Worm (Caenorhabditis elegans): Measurements from ENCODE around the gene F58E6.6.

F58E6.6 gene

DNA sequence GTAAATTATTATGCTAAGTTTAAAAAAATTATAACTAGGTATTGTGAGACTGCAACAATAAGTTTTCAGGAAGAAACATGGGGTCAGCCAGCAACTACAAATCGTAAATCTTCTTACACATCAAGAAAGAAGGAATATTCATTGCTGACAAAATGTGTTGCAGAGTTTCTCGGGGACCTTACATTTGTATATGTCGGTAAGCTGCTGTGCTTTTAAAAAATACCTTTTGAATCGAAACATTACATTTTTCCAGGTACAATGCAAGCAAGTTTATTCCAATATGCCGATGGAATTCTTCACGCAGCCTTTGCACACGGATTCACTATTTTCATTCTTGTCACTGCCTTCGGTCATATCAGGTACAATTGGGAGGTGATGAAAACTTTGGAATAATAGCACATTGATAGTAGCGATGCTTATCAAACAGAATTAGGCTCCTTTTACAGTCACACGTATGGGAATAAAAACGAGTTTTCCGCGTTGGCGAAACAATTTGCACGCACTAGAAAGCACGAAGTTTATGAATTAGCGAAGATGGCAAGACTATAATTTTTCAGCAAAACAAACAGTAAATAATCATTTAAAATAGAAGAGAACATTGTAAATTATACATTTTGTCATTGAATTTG, 14.6 kb downstream of the F58E6.6 start:
- TF ChIP-seq ceh-14 (tag; optimal IDR thresholded peaks at IDR 0.05): no peak
- TF ChIP-seq ceh-9 (tag; optimal IDR thresholded peaks at IDR 0.05): no peak

DNA sequence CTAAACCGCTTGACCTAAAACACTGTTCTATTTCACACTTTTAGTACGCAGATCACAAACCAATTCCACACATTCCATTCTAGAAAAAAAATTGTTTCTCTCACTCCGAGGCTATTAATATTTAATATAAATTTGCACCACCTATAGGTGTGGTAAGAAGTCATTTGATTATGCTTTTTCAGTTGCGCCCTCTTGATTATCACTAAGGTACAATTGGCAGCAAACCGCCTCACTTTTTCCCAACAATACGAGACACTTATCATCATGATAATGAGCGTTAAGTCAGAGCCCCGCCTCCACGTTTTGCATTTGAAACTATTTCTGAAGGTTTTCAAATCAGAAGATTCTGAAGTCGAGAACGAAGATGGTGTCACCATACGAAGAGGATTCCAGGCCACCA, 15.5 kb downstream of the F58E6.6 start, which contains the start of gene aqp-4:
Gene aqp-4 (plus strand): TSS at position 270 of the 400 bp plus-strand sequence.
- TF ChIP-seq npax-4 (tag; optimal IDR thresholded peaks at IDR 0.05): no peak
- TF ChIP-seq ref-2 (tag; optimal IDR thresholded peaks at IDR 0.05): no peak
- TF ChIP-seq pat-9 (tag; optimal IDR thresholded peaks at IDR 0.05): no peak
- no peak for TF ChIP-seq pqm-1 (tag; optimal IDR thresholded peaks at IDR 0.05)

DNA sequence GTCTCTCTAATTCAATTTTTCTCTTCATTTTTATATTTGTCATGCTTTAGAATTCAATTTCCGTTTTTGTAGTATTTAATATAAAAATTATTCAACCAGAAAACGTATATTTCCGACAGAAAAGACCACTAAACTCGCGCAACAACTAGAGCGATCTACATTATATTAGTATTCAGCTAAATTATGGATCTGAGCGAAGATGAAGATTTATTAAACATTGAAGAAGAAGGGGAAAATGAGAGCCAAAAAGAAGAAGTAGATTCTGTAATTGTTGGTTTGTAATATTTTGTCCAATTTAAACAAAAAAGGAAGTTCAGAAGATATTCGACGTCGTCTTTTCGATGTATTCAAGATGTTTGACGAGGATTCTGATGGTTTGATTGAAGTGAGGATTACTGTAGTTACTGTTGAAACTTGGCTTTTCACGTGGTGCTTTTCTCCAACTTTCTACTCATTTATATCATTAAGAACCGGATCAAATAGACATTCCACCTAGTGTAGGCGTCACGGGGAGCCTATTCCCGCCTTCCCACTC, 18.8 kb downstream of the F58E6.6 start, which contains the start of gene cal-7:
Gene cal-7 (plus strand): TSS at position 184 of the 535 bp plus-strand sequence.
- TF ChIP-seq sdc-2 (tag; optimal IDR thresholded peaks at IDR 0.05): no peak
- no peak for TF ChIP-seq T23F11.4 (GFP tag; optimal IDR thresholded peaks at IDR 0.05)
- TF ChIP-seq tbx-7 (tag; optimal IDR thresholded peaks at IDR 0.05): no peak
- no peak for TF ChIP-seq C08G9.2 (tag; optimal IDR thresholded peaks at IDR 0.05)
- no peak for TF ChIP-seq mec-3 (tag; optimal IDR thresholded peaks at IDR 0.05; ENCODE audit: borderline replicate concordance)
- no peak for TF ChIP-seq npax-4 (tag; optimal IDR thresholded peaks at IDR 0.05)
- no peak for TF ChIP-seq hlh-15 (tag; optimal IDR thresholded peaks at IDR 0.05)
- TF ChIP-seq unc-86 (tag; optimal IDR thresholded peaks at IDR 0.05): no peak
- no peak for TF ChIP-seq F13H6.1 (tag; optimal IDR thresholded peaks at IDR 0.05)
- no peak for TF ChIP-seq C38D4.7 (GFP tag; optimal IDR thresholded peaks at IDR 0.05)
- TF ChIP-seq dve-1 (tag; optimal IDR thresholded peaks at IDR 0.05): no peak
- TF ChIP-seq rnt-1 (tag; optimal IDR thresholded peaks at IDR 0.05): no peak
- no peak for TF ChIP-seq hlh-30 (tag; optimal IDR thresholded peaks at IDR 0.05; ENCODE audit: insufficient read depth)
- TF ChIP-seq Y22D7AL.16 (tag; optimal IDR thresholded peaks at IDR 0.05): no peak
- TF ChIP-seq ceh-45 (GFP tag; IDR thresholded peaks at IDR 0.05): no peak
- TF ChIP-seq ceh-30 (tag; optimal IDR thresholded peaks at IDR 0.05): no peak
- TF ChIP-seq fkh-10 (GFP tag; optimal IDR thresholded peaks at IDR 0.05): no peak
- no peak for TF ChIP-seq hlh-13 (GFP tag; optimal IDR thresholded peaks at IDR 0.05)
- TF ChIP-seq lim-6 (tag; optimal IDR thresholded peaks at IDR 0.05): no peak
- no peak for TF ChIP-seq unc-3 (GFP tag; conservative IDR thresholded peaks at IDR 0.05)
- TF ChIP-seq unc-3 (tag; optimal IDR thresholded peaks at IDR 0.05): no peak

DNA sequence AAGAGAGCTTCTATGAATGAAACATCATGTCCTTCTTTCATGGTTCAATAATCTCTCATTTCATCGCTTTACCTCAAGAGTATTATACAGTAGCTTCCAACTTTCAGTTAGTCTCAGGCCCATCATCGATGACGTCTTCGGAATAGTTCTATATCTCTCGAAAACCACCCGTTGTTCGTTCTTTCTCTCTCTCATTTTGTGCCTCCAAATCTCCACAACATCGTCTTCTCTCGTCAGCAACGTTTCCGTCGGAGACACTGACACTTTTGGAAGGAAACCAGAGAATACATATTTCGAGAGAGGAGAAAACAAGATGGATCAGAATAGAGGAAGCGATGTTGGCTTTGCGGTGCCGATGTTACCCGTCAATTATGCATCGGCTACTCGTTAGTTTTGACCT, 21.0 kb downstream of the F58E6.6 start:
- no peak for TF ChIP-seq pag-3 (tag; optimal IDR thresholded peaks at IDR 0.05; ENCODE audit: borderline replicate concordance)
- no peak for TF ChIP-seq ceh-24 (tag; optimal IDR thresholded peaks at IDR 0.05)
- no peak for TF ChIP-seq unc-42 (tag; optimal IDR thresholded peaks at IDR 0.05)
- no peak for TF ChIP-seq hlh-15 (tag; optimal IDR thresholded peaks at IDR 0.05)
- TF ChIP-seq unc-55 (GFP tag; optimal IDR thresholded peaks at IDR 0.05): peak; percentile 10
- peak; percentile 24 for TF ChIP-seq ref-2 (tag; optimal IDR thresholded peaks at IDR 0.05)
- no peak for TF ChIP-seq ceh-45 (GFP tag; IDR thresholded peaks at IDR 0.05)
- TF ChIP-seq ceh-30 (tag; optimal IDR thresholded peaks at IDR 0.05): no peak
- TF ChIP-seq ceh-34 (tag; optimal IDR thresholded peaks at IDR 0.05): no peak
- TF ChIP-seq ceh-19 (GFP tag; optimal IDR thresholded peaks at IDR 0.05): peak; percentile 27
- no peak for TF ChIP-seq lin-11 (tag; optimal IDR thresholded peaks at IDR 0.05)
- TF ChIP-seq che-1 (tag; optimal IDR thresholded peaks at IDR 0.05): no peak

Measured in whole organism, late embryonic.